Fruit fly (Drosophila melanogaster) whole organism, pupa: ENCODE measurements around the gene aop.

ENCODE experiments used
- CG14655 ChIP-seq: fragments of 200-800 bp; sonication (Bioruptor generic); optimal IDR thresholded peaks from 3 replicates; lab custom pipeline; 2017; ENCODE audit warnings: mild to moderate bottlenecking, missing biosample characterization, missing genetic modification reagents, missing genetic modification characterization
- CG34367 ChIP-seq: fragments of 200-800 bp; sonication (Bioruptor generic); optimal IDR thresholded peaks from 2 replicates; lab custom pipeline; 2018; ENCODE audit warnings: missing biosample characterization, mild to moderate bottlenecking, missing genetic modification characterization
- CG4496 ChIP-seq: fragments of 200-800 bp; sonication (Bioruptor generic); IDR thresholded peaks from 3 replicates; pipeline ENCODE4 v1.3.6; 2022; ENCODE audit warnings: missing biosample characterization, missing genetic modification characterization
- CG8159 ChIP-seq: fragments of 200-800 bp; sonication (Bioruptor generic); optimal IDR thresholded peaks from 3 replicates; lab custom pipeline; 2018; ENCODE audit warnings: missing biosample characterization, mild to moderate bottlenecking, missing genetic modification characterization, moderate library complexity
- EcR ChIP-seq: fragments of 200-800 bp; sonication (Bioruptor generic); optimal IDR thresholded peaks from 3 replicates; lab custom pipeline; 2019; ENCODE audit warnings: missing biosample characterization, missing genetic modification characterization, mild to moderate bottlenecking, moderate library complexity, missing genetic modification reagents
- Ets98B ChIP-seq: fragments of 200-800 bp; sonication (Bioruptor generic); IDR thresholded peaks from 2 replicates; pipeline ENCODE4 v1.3.6; 2022; ENCODE audit warnings: missing biosample characterization, missing genetic modification characterization
- Snoo ChIP-seq: fragments of 200-800 bp; sonication (Bioruptor generic); optimal IDR thresholded peaks from 3 replicates; lab custom pipeline; 2017; ENCODE audit warnings: missing biosample characterization, mild to moderate bottlenecking, missing genetic modification characterization, inconsistent platforms
- fd96Ca ChIP-seq: fragments of 200-800 bp; sonication (Bioruptor generic); IDR thresholded peaks from 3 replicates; pipeline ENCODE4 v1.3.6; 2022; ENCODE audit warnings: missing biosample characterization, missing genetic modification characterization
- gl ChIP-seq: fragments of 200-800 bp; sonication (Bioruptor generic); optimal IDR thresholded peaks from 2 replicates; lab custom pipeline; 2018; ENCODE audit warnings: missing biosample characterization, mild to moderate bottlenecking, missing genetic modification characterization

dm6 chr2L:2198119-2198494 is 19.6 kb upstream of the aop start:
- no peak for TF ChIP-seq gl
- no peak for TF ChIP-seq CG34367
- TF ChIP-seq Ets98B (GFP tag; lab: Robert Waterston, UW): no peak
- no peak for TF ChIP-seq EcR (GFP tag; lab: Kevin White, UChicago)
- no peak for TF ChIP-seq fd96Ca (GFP tag; lab: Robert Waterston, UW)
- TF ChIP-seq CG8159 (tag; lab: Kevin White, UChicago): no peak
- no peak for TF ChIP-seq CG14655 (GFP tag; lab: Kevin White, UChicago)
- TF ChIP-seq CG4496 (GFP tag; lab: Robert Waterston, UW): no peak
- TF ChIP-seq Snoo (tag; lab: Kevin White, UChicago): no peak
